Fruit fly (Drosophila melanogaster) whole organism, adult: Measurements from ENCODE around the gene CG17343.

Source experiments
- CG14711 ChIP-seq: fragments of 200-800 bp; sonication (Bioruptor generic); optimal IDR thresholded peaks from 2 replicates; lab custom pipeline; 2018; ENCODE audit warnings: missing biosample characterization, mild to moderate bottlenecking, missing genetic modification characterization, moderate library complexity
- CG1620 ChIP-seq: fragments of 200-800 bp; sonication (Bioruptor generic); optimal IDR thresholded peaks from 2 replicates; lab custom pipeline; 2016; ENCODE audit warnings: missing biosample characterization, missing genetic modification characterization
- CG7045 ChIP-seq: fragments of 200-800 bp; sonication (Bioruptor generic); optimal IDR thresholded peaks from 2 replicates; lab custom pipeline; 2017; ENCODE audit warnings: missing biosample characterization, mild to moderate bottlenecking, missing genetic modification characterization
- bab1 ChIP-seq: fragments of 200-800 bp; sonication (Bioruptor generic); optimal IDR thresholded peaks from 3 replicates; lab custom pipeline; 2019; ENCODE audit warnings: missing biosample characterization, mild to moderate bottlenecking, missing genetic modification characterization, moderate library complexity
- ovo ChIP-seq: fragments of 200-800 bp; sonication (Bioruptor generic); optimal IDR thresholded peaks from 2 replicates; lab custom pipeline; 2016; ENCODE audit warnings: missing biosample characterization, missing genetic modification characterization

DNA sequence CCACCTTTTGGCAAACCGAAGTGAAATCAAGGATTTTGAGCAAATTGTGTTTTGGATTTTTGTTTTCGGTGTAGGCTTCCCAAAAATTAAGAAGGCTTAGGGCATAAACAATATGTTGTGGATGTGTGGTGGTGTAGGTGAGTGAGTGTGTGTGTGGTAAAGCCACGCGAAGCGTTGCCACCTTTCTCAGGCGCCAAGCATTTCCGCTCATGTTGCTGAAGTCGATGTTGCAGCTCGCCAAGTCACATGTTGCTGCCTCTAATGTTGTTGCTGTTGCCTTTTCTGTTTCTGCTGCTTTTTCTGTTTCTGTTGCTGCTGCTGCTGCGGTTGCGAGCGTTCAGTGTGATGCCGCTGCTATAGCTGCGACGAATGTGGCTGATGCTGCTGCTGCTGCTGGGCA is 15.0 kb downstream of the CG17343 start:
- no peak for TF ChIP-seq bab1 (GFP tag; lab: Kevin White, UChicago)
- no peak for TF ChIP-seq CG14711 (tag; lab: Kevin White, UChicago)
- TF ChIP-seq CG7045 (GFP tag; lab: Kevin White, UChicago) = no peak
- TF ChIP-seq CG1620 (GFP tag; lab: Kevin White, UChicago) = no peak
- TF ChIP-seq ovo (GFP tag; lab: Kevin White, UChicago) = no peak
